Worm (Caenorhabditis elegans): ENCODE measurements around the gene cnt-1.
A peak's percentile ranks its signal among the peaks of the same experiment; 100 is the strongest.

The cnt-1 gene

DNA sequence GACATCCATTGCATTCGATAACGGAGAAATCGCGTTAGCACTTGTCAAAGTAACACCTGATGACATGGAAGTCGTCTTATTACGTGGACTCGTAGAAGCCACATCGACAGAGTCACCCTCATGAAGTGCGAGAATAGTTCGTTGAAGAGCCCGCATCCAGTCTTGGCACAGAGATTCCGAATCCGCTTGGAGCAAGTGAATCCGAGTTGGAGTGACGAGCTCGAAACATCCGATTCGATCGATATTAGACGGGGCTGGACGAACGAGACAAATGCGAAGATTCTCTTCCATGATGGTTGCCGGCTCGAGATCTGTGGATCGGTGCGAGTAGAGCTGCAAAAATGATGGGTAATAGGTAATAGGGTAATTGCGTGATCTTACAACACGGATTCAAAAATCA is 11.4 kb downstream of the cnt-1 start:
- TF ChIP-seq odd-2 (tag; optimal IDR thresholded peaks at IDR 0.05) = no peak

- TF ChIP-seq nfya-1 (tag; optimal IDR thresholded peaks at IDR 0.05) (no peak), pat-9 (tag; optimal IDR thresholded peaks at IDR 0.05) (no peak), tbx-7 (tag; optimal IDR thresholded peaks at IDR 0.05) (no peak), C08G9.2 (tag; optimal IDR thresholded peaks at IDR 0.05) (no peak), ceh-22 (tag; optimal IDR thresholded peaks at IDR 0.05) (no peak), sox-4 (tag; optimal IDR thresholded peaks at IDR 0.05) (no peak), ztf-16 (tag; optimal IDR thresholded peaks at IDR 0.05) (no peak), unc-55 (GFP tag; optimal IDR thresholded peaks at IDR 0.05) (no peak), ets-4 (tag; optimal IDR thresholded peaks at IDR 0.05) (no peak), ceh-2 (tag; optimal IDR thresholded peaks at IDR 0.05) (no peak), ttx-3 (tag; optimal IDR thresholded peaks at IDR 0.05) (no peak), ahr-1 (tag; optimal IDR thresholded peaks at IDR 0.05) (no peak), ceh-6 (GFP tag; optimal IDR thresholded peaks at IDR 0.05) (no peak), rnt-1 (tag; optimal IDR thresholded peaks at IDR 0.05) (no peak), C38D4.7 (GFP tag; optimal IDR thresholded peaks at IDR 0.05) (no peak), ceh-45 (GFP tag; IDR thresholded peaks at IDR 0.05) (no peak), hlh-8 (tag; optimal IDR thresholded peaks at IDR 0.05) (no peak)
These were observed 12.3 kb downstream of the cnt-1 start for ce11 chrII:12076355-12076754.

DNA sequence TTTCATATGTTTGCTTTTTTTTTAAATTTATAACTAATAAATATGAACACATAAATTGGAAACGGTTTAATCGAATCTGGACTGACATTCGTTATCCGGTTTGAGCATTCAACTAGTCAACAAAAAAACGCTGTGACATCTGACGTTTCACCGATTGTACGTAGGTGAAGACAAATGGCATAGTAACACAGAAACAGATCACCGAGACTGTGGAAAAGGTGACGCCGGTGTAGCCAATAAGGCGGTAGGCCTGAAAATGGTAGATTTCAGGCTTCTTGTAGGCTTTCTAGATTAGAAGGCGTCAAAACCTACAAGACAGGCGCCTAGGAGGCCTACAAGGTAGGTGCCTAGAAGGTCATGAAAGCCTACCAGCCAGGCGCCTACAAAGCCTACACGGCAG is 17.4 kb downstream of the cnt-1 start:
- TF ChIP-seq F13H6.1 (tag; optimal IDR thresholded peaks at IDR 0.05) (no peak), K09A11.1 (tag; optimal IDR thresholded peaks at IDR 0.05; ENCODE audit: insufficient read depth) (no peak), nfya-1 (tag; optimal IDR thresholded peaks at IDR 0.05) (no peak), sox-2 (GFP tag; IDR thresholded peaks at IDR 0.05) (no peak), ceh-18 (tag; optimal IDR thresholded peaks at IDR 0.05) (no peak), gmeb-2 (tag; optimal IDR thresholded peaks at IDR 0.05) (no peak), ceh-24 (tag; optimal IDR thresholded peaks at IDR 0.05) (no peak), elt-2 (tag; optimal IDR thresholded peaks at IDR 0.05) (no peak), sdc-2 (tag; optimal IDR thresholded peaks at IDR 0.05) (no peak), che-1 (tag; optimal IDR thresholded peaks at IDR 0.05) (no peak), nhr-11 (tag; optimal IDR thresholded peaks at IDR 0.05) (no peak), hlh-30 (tag; optimal IDR thresholded peaks at IDR 0.05; ENCODE audit: insufficient read depth) (no peak), unc-86 (tag; optimal IDR thresholded peaks at IDR 0.05) (no peak), ttx-3 (tag; optimal IDR thresholded peaks at IDR 0.05) (no peak), pros-1 (tag; optimal IDR thresholded peaks at IDR 0.05) (no peak), sox-4 (tag; optimal IDR thresholded peaks at IDR 0.05) (no peak), nhr-232 (tag; optimal IDR thresholded peaks at IDR 0.05) (no peak)

ce11 chrII:12067451-12068076 is 21.1 kb downstream of the cnt-1 start, which contains the start of gene Y17G7B.22:
Gene Y17G7B.22, plus strand, starts transcription at chrII:12068026.
- TF ChIP-seq unc-86 (tag; optimal IDR thresholded peaks at IDR 0.05) (no peak), unc-42 (tag; optimal IDR thresholded peaks at IDR 0.05) (peak; percentile 94), ceh-48 (tag; optimal IDR thresholded peaks at IDR 0.05) (peak; percentile 46), pax-1 (tag; optimal IDR thresholded peaks at IDR 0.05) (no peak), elt-2 (tag; optimal IDR thresholded peaks at IDR 0.05) (no peak), ceh-34 (tag; optimal IDR thresholded peaks at IDR 0.05) (no peak)
